Worm (Caenorhabditis elegans): Measurements from ENCODE around the gene cutl-27.

DNA sequence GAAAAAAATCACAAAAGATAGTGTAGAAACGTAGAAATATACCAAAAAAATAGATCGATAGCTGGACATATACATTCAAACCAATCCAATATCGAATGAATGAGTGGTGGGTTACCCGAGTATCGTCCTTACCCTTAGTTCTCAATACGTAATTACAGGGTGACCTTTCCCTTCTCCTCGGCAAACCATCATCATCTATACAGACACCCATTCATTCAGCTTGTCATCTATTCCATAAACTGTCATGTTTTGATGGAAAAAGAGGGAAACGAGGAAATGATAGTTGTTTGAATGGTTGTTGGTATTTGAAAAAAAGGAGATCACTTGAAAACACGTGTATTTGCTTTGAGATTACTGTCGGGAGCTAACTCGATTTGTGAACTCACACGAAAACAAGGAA lies 45.7 kb downstream of the cutl-27 start:
- TF ChIP-seq unc-120 (tag; optimal IDR thresholded peaks at IDR 0.05; ENCODE audit: poor library complexity, severe bottlenecking) (no peak), pha-4 (tag; optimal IDR thresholded peaks at IDR 0.05) (no peak), elt-1 (tag; optimal IDR thresholded peaks at IDR 0.05; ENCODE audit: borderline replicate concordance, insufficient read depth) (no peak), ceh-39 (tag; optimal IDR thresholded peaks at IDR 0.05) (no peak), sptf-1 (tag; optimal IDR thresholded peaks at IDR 0.05) (no peak), nhr-76 (tag; optimal IDR thresholded peaks at IDR 0.05) (no peak), lsy-2 (tag; optimal IDR thresholded peaks at IDR 0.05) (no peak)

Measured in whole organism, mixed stage, embryonic.